Fruit fly (Drosophila melanogaster): Measurements from ENCODE around the gene Ykt6.

DNA sequence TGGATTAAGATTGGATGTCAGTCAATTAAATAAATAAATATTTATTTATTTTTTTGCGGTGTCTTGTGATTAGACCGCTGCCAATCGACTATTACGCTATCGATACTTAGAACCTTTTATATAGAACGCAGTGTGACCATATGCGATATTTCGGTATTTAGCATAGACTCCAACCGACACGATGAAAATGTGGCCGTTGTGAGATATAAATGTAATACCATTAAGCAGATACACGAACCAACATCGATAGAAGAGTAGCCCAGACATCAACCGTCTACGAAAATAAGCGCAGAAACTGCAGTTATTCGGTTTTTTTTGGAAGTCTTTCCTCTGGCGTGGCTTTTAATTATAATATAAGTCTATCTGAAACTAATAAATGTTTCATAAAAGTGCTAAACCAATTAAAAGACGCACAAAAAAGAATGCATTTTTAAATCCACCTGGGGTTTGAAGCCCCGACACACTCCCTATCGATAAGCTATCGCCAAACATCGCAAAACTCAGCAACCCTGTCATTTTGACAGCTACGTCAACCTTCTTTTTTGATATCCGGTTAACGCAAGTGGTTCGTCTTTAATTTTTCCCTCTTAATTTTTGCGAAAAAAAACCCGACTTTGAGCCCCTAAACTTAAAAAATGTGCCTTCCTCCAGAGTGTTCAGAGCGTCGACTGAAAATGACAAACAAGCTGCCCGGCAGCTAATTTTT is 13.2 kb downstream of the Ykt6 start, which contains the start of the genes Dhdds and RpS14a:
- TF ChIP-seq CG8478 (optimal IDR thresholded peaks at IDR 0.05) (no peak), CTCF (optimal IDR thresholded peaks at IDR 0.05) (peak in 1 of 2 experiments; percentile 34)

Data from S2 (cell line).